Worm (Caenorhabditis elegans): ENCODE data around the gene mtl-1.

The mtl-1 gene

DNA sequence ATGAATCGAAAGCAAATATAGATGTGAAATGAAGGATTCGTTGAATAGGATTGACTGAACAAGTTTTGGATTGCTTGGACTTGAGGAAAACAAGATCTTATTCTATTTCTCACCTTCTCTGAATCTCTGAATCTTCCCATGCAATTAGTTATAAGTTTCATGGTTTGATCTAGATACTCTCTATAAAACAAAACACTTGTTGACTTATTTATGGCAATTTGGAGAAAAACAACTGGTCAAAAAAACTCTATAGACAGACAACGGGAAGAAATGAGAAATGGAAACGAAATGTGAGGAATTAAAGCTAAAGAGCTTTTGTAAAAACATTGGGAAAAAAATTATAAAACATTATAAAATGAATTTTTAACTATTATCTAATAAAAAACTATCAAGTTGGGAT lies 3.0 kb upstream of the mtl-1 start, which contains the start of gene W02F12.8:
TSS of gene W02F12.8 (minus strand) at position 101 of the 400 bp plus-strand sequence.
- no peak for TF ChIP-seq sma-9 (GFP tag; optimal IDR thresholded peaks at IDR 0.05)
- no peak for TF ChIP-seq sma-9 (tag; optimal IDR thresholded peaks at IDR 0.05)
- TF ChIP-seq F13H6.1 (tag; optimal IDR thresholded peaks at IDR 0.05), result no peak
- no peak for TF ChIP-seq blmp-1 (tag; optimal IDR thresholded peaks at IDR 0.05; ENCODE audit: insufficient read depth)
- TF ChIP-seq nhr-21 (tag; optimal IDR thresholded peaks at IDR 0.05), result no peak
- no peak for TF ChIP-seq nhr-10 (tag; optimal IDR thresholded peaks at IDR 0.05)
- no peak for TF ChIP-seq skn-1 (tag; optimal IDR thresholded peaks at IDR 0.05)
- TF ChIP-seq lin-13 (GFP tag; optimal IDR thresholded peaks at IDR 0.05), result no peak
- TF ChIP-seq zag-1 (tag; optimal IDR thresholded peaks at IDR 0.05), result no peak
- no peak for TF ChIP-seq ceh-82 (tag; optimal IDR thresholded peaks at IDR 0.05)
- TF ChIP-seq nhr-23 (tag; optimal IDR thresholded peaks at IDR 0.05), result no peak
- TF ChIP-seq lsy-2 (tag; optimal IDR thresholded peaks at IDR 0.05), result no peak
- no peak for TF ChIP-seq sem-4 (tag; optimal IDR thresholded peaks at IDR 0.05)
- no peak for TF ChIP-seq elt-1 (tag; optimal IDR thresholded peaks at IDR 0.05)
- no peak for TF ChIP-seq unc-55 (GFP tag; optimal IDR thresholded peaks at IDR 0.05)

ce11 chrV:6690075-6690474 lies 1.6 kb downstream of the mtl-1 start:
- no peak for TF ChIP-seq skn-1 (tag; optimal IDR thresholded peaks at IDR 0.05)
- TF ChIP-seq sma-3 (GFP tag; optimal IDR thresholded peaks at IDR 0.05), result peak; percentile 62
- no peak for TF ChIP-seq ama-1 (optimal IDR thresholded peaks at IDR 0.05)
- TF ChIP-seq nhr-25 (tag; optimal IDR thresholded peaks at IDR 0.05), result peak; percentile 39

- TF ChIP-seq gmeb-1 (tag; optimal IDR thresholded peaks at IDR 0.05) (no peak), Y55F3AM.14 (GFP tag; optimal IDR thresholded peaks at IDR 0.05) (no peak), elt-3 (tag; optimal IDR thresholded peaks at IDR 0.05) (no peak), ztf-11 (tag; optimal IDR thresholded peaks at IDR 0.05) (no peak), lin-39 (tag; optimal IDR thresholded peaks at IDR 0.05) (no peak), ceh-16 (tag; optimal IDR thresholded peaks at IDR 0.05) (no peak), unc-39 (tag; optimal IDR thresholded peaks at IDR 0.05) (no peak), sma-3 (GFP tag; optimal IDR thresholded peaks at IDR 0.05) (no peak), sem-4 (tag; optimal IDR thresholded peaks at IDR 0.05) (no peak), nhr-237 (tag; optimal IDR thresholded peaks at IDR 0.05) (no peak), aly-2 (tag; optimal IDR thresholded peaks at IDR 0.05) (no peak)
These were observed 3.3 kb downstream of the mtl-1 start, which contains the start of gene K11G9.5 for ce11 chrV:6688392-6688791. Gene K11G9.5 (minus strand): TSS chrV:6688492.

- TF ChIP-seq aly-2 (tag; optimal IDR thresholded peaks at IDR 0.05) (no peak), ztf-11 (tag; optimal IDR thresholded peaks at IDR 0.05) (no peak), elt-1 (tag; optimal IDR thresholded peaks at IDR 0.05) (no peak)
These were observed 5.7 kb downstream of the mtl-1 start for ce11 chrV:6685963-6686362.

- TF ChIP-seq ztf-11 (tag; optimal IDR thresholded peaks at IDR 0.05) (no peak), ama-1 (optimal IDR thresholded peaks at IDR 0.05) (no peak), elt-1 (tag; optimal IDR thresholded peaks at IDR 0.05) (no peak)
These were observed 6.2 kb downstream of the mtl-1 start for ce11 chrV:6685499-6685898.

DNA sequence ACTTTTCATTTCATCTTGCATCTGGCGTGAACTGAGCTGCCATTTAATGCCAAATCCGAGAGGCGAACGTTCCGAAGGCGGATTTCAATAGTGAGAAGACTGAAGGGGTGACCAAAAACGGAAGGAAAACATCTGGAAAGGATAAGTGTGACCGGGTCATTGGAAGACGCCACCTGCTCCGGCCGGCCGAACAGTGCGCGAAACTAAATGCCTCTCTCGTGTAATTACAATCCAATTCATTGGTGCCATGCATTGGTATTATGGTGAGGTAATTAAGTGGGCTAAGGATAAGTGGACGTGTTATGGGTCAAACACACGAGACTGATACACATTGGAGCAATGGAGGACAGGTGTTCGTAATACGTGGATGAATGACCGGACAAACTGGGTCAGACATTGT lies 7.1 kb downstream of the mtl-1 start:
- no peak for TF ChIP-seq nhr-6 (tag; optimal IDR thresholded peaks at IDR 0.05)
- TF ChIP-seq ztf-11 (tag; optimal IDR thresholded peaks at IDR 0.05), result no peak
- TF ChIP-seq unc-62 (GFP tag; optimal IDR thresholded peaks at IDR 0.05), result no peak
- TF ChIP-seq fos-1 (tag; optimal IDR thresholded peaks at IDR 0.05), result no peak
- no peak for TF ChIP-seq R02D3.7 (tag; optimal IDR thresholded peaks at IDR 0.05)
- TF ChIP-seq ama-1 (optimal IDR thresholded peaks at IDR 0.05), result no peak
- TF ChIP-seq ceh-16 (tag; optimal IDR thresholded peaks at IDR 0.05), result no peak
- no peak for TF ChIP-seq unc-55 (GFP tag; optimal IDR thresholded peaks at IDR 0.05)
- TF ChIP-seq dmd-4 (tag; optimal IDR thresholded peaks at IDR 0.05), result no peak

ce11 chrV:6683740-6684139 lies 7.9 kb downstream of the mtl-1 start:
- TF ChIP-seq dmd-4 (tag; optimal IDR thresholded peaks at IDR 0.05), result no peak
- no peak for TF ChIP-seq peb-1 (tag; optimal IDR thresholded peaks at IDR 0.05)
- TF ChIP-seq Y55F3AM.14 (GFP tag; optimal IDR thresholded peaks at IDR 0.05), result no peak

Measured in whole organism, L2 larva.